Worm (Caenorhabditis elegans) whole organism, early embryonic: ENCODE measurements around the gene cyp-35B1.

ENCODE experiments used
- B0310.2 ChIP-seq: sonication (generic microtip); optimal IDR thresholded peaks from 2 replicates; lab custom pipeline; 2016; ENCODE audit warnings: mild to moderate bottlenecking, missing genetic modification characterization, missing compliant biosample characterization
- F13C5.2 ChIP-seq: sonication (generic microtip); optimal IDR thresholded peaks from 2 replicates; lab custom pipeline; 2017; ENCODE audit warnings: mild to moderate bottlenecking, missing genetic modification characterization, inconsistent platforms, missing compliant biosample characterization
- aly-1 ChIP-seq: sonication (generic microtip); optimal IDR thresholded peaks from 2 replicates; lab custom pipeline; 2016; ENCODE audit warnings: missing genetic modification characterization, missing compliant biosample characterization
- ama-1 ChIP-seq: fragments of 150-350 bp; optimal IDR thresholded peaks from 2 replicates; lab custom pipeline; 2014
- flt-1 ChIP-seq: fragments of 200-800 bp; sonication (Bioruptor generic); IDR thresholded peaks from 2 replicates; pipeline ENCODE4 v1.3.6; 2022; ENCODE audit warnings: missing genetic modification characterization, missing compliant biosample characterization
- hmbx-1 ChIP-seq: sonication (generic microtip); optimal IDR thresholded peaks from 2 replicates; lab custom pipeline; 2016; ENCODE audit warnings: mild to moderate bottlenecking, missing genetic modification characterization, missing compliant biosample characterization
- hmg-4 ChIP-seq: fragments of 200-800 bp; sonication (Bioruptor generic); optimal IDR thresholded peaks from 2 replicates; lab custom pipeline; 2018; ENCODE audit warnings: mild to moderate bottlenecking, missing genetic modification characterization, missing compliant biosample characterization
- hnd-1 ChIP-seq: sonication (generic microtip); optimal IDR thresholded peaks from 2 replicates; lab custom pipeline; 2016; ENCODE audit warnings: missing genetic modification characterization, missing compliant biosample characterization
- pes-1 ChIP-seq: fragments of 200-800 bp; sonication (Bioruptor generic); IDR thresholded peaks from 2 replicates; pipeline ENCODE4 v1.3.6; 2022; ENCODE audit warnings: missing genetic modification reagents, missing genetic modification characterization, missing compliant biosample characterization
- sea-1 ChIP-seq: fragments of 200-800 bp; sonication (Bioruptor generic); conservative IDR thresholded peaks from 2 replicates; pipeline ENCODE4 v1.3.6; 2022; ENCODE audit warnings: missing genetic modification characterization, missing compliant biosample characterization
- tbx-11 ChIP-seq: fragments of 200-800 bp; sonication (Bioruptor generic); IDR thresholded peaks from 2 replicates; pipeline ENCODE4 v1.3.6; 2022; ENCODE audit warnings: missing genetic modification characterization, missing compliant biosample characterization
- tbx-37 ChIP-seq: fragments of 200-800 bp; sonication (Bioruptor generic); conservative IDR thresholded peaks from 2 replicates; pipeline ENCODE4 v1.3.6; 2022; ENCODE audit warnings: missing genetic modification reagents, missing genetic modification characterization, missing compliant biosample characterization
- tra-4 ChIP-seq: sonication (generic microtip); optimal IDR thresholded peaks from 2 replicates; lab custom pipeline; 2017; ENCODE audit warnings: missing genetic modification characterization, missing compliant biosample characterization

ce11 chrV:3896018-3896417 lies 42.8 kb upstream of the cyp-35B1 start:
- no peak for TF ChIP-seq sea-1 (GFP tag; lab: Robert Waterston, UW)
- no peak for TF ChIP-seq hmbx-1 (tag; lab: Kevin White, UChicago)
- no peak for TF ChIP-seq tbx-11 (GFP tag; lab: Robert Waterston, UW)
- no peak for TF ChIP-seq ama-1 (lab: Kevin White, UChicago)
- TF ChIP-seq tra-4: no peak
- TF ChIP-seq aly-1: no peak
- no peak for TF ChIP-seq hnd-1 (tag; lab: Kevin White, UChicago)
- TF ChIP-seq hmg-4: no peak
- TF ChIP-seq B0310.2 (tag; lab: Kevin White, UChicago): no peak
- no peak for TF ChIP-seq F13C5.2 (tag; lab: Kevin White, UChicago)
- no peak for TF ChIP-seq pes-1 (GFP tag; lab: Robert Waterston, UW)
- no peak for TF ChIP-seq flt-1 (GFP tag; lab: Robert Waterston, UW)
- TF ChIP-seq tbx-37: no peak
